Worm (Caenorhabditis elegans) whole organism, early embryonic: ENCODE results near the gene F07H5.7.

ENCODE experiments used
- aly-1 ChIP-seq: sonication (generic microtip); optimal IDR thresholded peaks from 2 replicates; lab custom pipeline; 2016; ENCODE audit warnings: missing genetic modification characterization, missing compliant biosample characterization
- ama-1 ChIP-seq: fragments of 150-350 bp; optimal IDR thresholded peaks from 2 replicates; lab custom pipeline; 2014
- ceh-13 ChIP-seq: fragments of 200-800 bp; sonication (Bioruptor generic); optimal IDR thresholded peaks from 2 replicates; lab custom pipeline; 2018; ENCODE audit warnings: mild to moderate bottlenecking, missing genetic modification characterization, missing compliant biosample characterization
- flt-1 ChIP-seq: fragments of 200-800 bp; sonication (Bioruptor generic); IDR thresholded peaks from 2 replicates; pipeline ENCODE4 v1.3.6; 2022; ENCODE audit warnings: missing genetic modification characterization, missing compliant biosample characterization
- hnd-1 ChIP-seq: sonication (generic microtip); optimal IDR thresholded peaks from 2 replicates; lab custom pipeline; 2016; ENCODE audit warnings: missing genetic modification characterization, missing compliant biosample characterization
- scrt-1 ChIP-seq: fragments of 200-800 bp; sonication (Bioruptor generic); IDR thresholded peaks from 2 replicates; pipeline ENCODE4 v1.3.6; 2022; ENCODE audit warnings: missing genetic modification characterization, missing compliant biosample characterization
- tbx-11 ChIP-seq: fragments of 200-800 bp; sonication (Bioruptor generic); IDR thresholded peaks from 2 replicates; pipeline ENCODE4 v1.3.6; 2022; ENCODE audit warnings: missing genetic modification characterization, missing compliant biosample characterization

DNA sequence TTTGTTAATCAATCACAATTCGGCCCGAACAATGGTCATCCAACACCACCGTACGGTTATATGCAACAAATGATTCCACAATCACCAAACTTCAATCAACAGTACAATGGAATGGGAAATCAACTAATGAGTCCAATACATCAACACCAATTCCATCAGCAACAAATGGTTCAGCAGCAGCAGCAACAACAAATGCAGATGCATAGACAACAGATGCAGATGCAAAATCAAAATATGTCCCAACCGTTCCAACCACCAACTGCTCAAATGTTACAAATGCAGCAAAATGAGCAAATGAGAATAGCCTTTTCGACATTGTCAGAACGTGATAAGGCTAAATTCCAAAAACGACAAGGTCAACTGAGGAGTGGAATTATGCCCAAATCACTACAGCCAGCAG, 17.5 kb downstream of the F07H5.7 start:
- no peak for TF ChIP-seq ceh-13
- no peak for TF ChIP-seq aly-1
- no peak for TF ChIP-seq flt-1 (GFP tag; lab: Robert Waterston, UW)
- no peak for TF ChIP-seq ama-1 (lab: Kevin White, UChicago)
- no peak for TF ChIP-seq hnd-1 (tag; lab: Kevin White, UChicago)
- TF ChIP-seq scrt-1: no peak
- TF ChIP-seq tbx-11 (GFP tag; lab: Robert Waterston, UW): no peak
